Fruit fly (Drosophila melanogaster) whole organism, pupa: ENCODE data around the gene CG32767.

Experiments used
- CG10348 ChIP-seq: fragments of 200-800 bp; sonication (Bioruptor generic); IDR thresholded peaks from 2 replicates; pipeline ENCODE4 v1.3.6; 2022; ENCODE audit warnings: missing biosample characterization, missing genetic modification characterization
- CG12605 ChIP-seq: fragments of 200-800 bp; sonication (Bioruptor generic); IDR thresholded peaks from 2 replicates; pipeline ENCODE4 v1.3.6; 2022; ENCODE audit warnings: missing biosample characterization, missing genetic modification characterization
- CG14655 ChIP-seq: fragments of 200-800 bp; sonication (Bioruptor generic); optimal IDR thresholded peaks from 3 replicates; lab custom pipeline; 2017; ENCODE audit warnings: mild to moderate bottlenecking, missing biosample characterization, missing genetic modification reagents, missing genetic modification characterization
- CG15710 ChIP-seq: fragments of 200-800 bp; sonication (Bioruptor generic); optimal IDR thresholded peaks from 2 replicates; lab custom pipeline; 2018; ENCODE audit warnings: missing biosample characterization, mild to moderate bottlenecking, missing genetic modification characterization, moderate library complexity
- CG17806 ChIP-seq: fragments of 200-800 bp; sonication (Bioruptor generic); optimal IDR thresholded peaks from 2 replicates; lab custom pipeline; 2018; ENCODE audit warnings: missing biosample characterization, mild to moderate bottlenecking, missing genetic modification characterization, moderate library complexity
- CG32121 ChIP-seq: fragments of 200-800 bp; sonication (Bioruptor generic); IDR thresholded peaks from 2 replicates; pipeline ENCODE4 v1.3.6; 2022; ENCODE audit warnings: missing biosample characterization, missing genetic modification characterization
- CG34367 ChIP-seq: fragments of 200-800 bp; sonication (Bioruptor generic); optimal IDR thresholded peaks from 2 replicates; lab custom pipeline; 2018; ENCODE audit warnings: missing biosample characterization, mild to moderate bottlenecking, missing genetic modification characterization
- CG8301 ChIP-seq: fragments of 200-800 bp; sonication (Bioruptor generic); optimal IDR thresholded peaks from 2 replicates; lab custom pipeline; 2018; ENCODE audit warnings: missing biosample characterization, mild to moderate bottlenecking, missing genetic modification characterization
- D1 ChIP-seq: fragments of 200-800 bp; sonication (Bioruptor generic); optimal IDR thresholded peaks from 2 replicates; lab custom pipeline; 2018; ENCODE audit warnings: missing biosample characterization, mild to moderate bottlenecking, missing genetic modification characterization, moderate library complexity
- EcR ChIP-seq: fragments of 200-800 bp; sonication (Bioruptor generic); optimal IDR thresholded peaks from 3 replicates; lab custom pipeline; 2019; ENCODE audit warnings: missing biosample characterization, missing genetic modification characterization, mild to moderate bottlenecking, moderate library complexity, missing genetic modification reagents
- Pif1B ChIP-seq: fragments of 200-800 bp; sonication (Bioruptor generic); optimal IDR thresholded peaks from 3 replicates; lab custom pipeline; 2016; ENCODE audit warnings: missing biosample characterization, missing genetic modification characterization
- gl ChIP-seq: fragments of 200-800 bp; sonication (Bioruptor generic); optimal IDR thresholded peaks from 2 replicates; lab custom pipeline; 2018; ENCODE audit warnings: missing biosample characterization, mild to moderate bottlenecking, missing genetic modification characterization

- TF ChIP-seq CG32121 (GFP tag; lab: Robert Waterston, UW) (no peak), CG12605 (no peak), EcR (GFP tag; lab: Kevin White, UChicago) (no peak), CG10348 (GFP tag; lab: Robert Waterston, UW) (no peak), CG15710 (tag; lab: Kevin White, UChicago) (peak; percentile 30), CG14655 (GFP tag; lab: Kevin White, UChicago) (peak; percentile 71), CG34367 (tag; lab: Kevin White, UChicago) (peak; percentile 40), gl (tag; lab: Kevin White, UChicago) (no peak), D1 (no peak), Pif1B (GFP tag; lab: Kevin White, UChicago) (peak; percentile 31), CG17806 (tag; lab: Kevin White, UChicago) (peak; percentile 45), CG8301 (peak; percentile 37)
Observed at dm6 chrX:5038411-5038810, 46.2 kb downstream of the CG32767 start.
